Worm (Caenorhabditis elegans) whole organism, L4 larva: ENCODE measurements around the gene srz-20.
A peak's percentile ranks its signal among the peaks of the same experiment; 100 is the strongest.

ENCODE experiments used
- F44E2.7 ChIP-seq: fragments of 200-800 bp; sonication (Bioruptor generic); IDR thresholded peaks from 2 replicates; pipeline ENCODE4 v2.1.2; 2022; ENCODE audit warnings: missing genetic modification characterization, missing compliant biosample characterization
- R02D3.7 ChIP-seq: fragments of 150-350 bp; sonication (generic microtip); optimal IDR thresholded peaks from 3 replicates; lab custom pipeline; 2014; ENCODE audit warnings: missing biosample characterization, missing genetic modification characterization
- Y48G9A.11 ChIP-seq: fragments of 200-800 bp; sonication (Bioruptor generic); IDR thresholded peaks from 2 replicates; pipeline ENCODE4 v1.3.6; 2022; ENCODE audit warnings: missing genetic modification reagents, missing genetic modification characterization, missing compliant biosample characterization
- aha-1 ChIP-seq: fragments of 150-350 bp; peaks from one replicate; lab custom pipeline; 2014; ENCODE audit warnings: missing biosample characterization, missing genetic modification characterization
- ama-1 ChIP-seq: fragments of 150-350 bp; optimal IDR thresholded peaks from 2 replicates; lab custom pipeline; 2014; ENCODE audit warnings: inconsistent platforms, mixed read lengths
- ceh-44 ChIP-seq: fragments of 200-800 bp; sonication (Bioruptor generic); IDR thresholded peaks from 2 replicates; pipeline ENCODE4 v1.3.6; 2022; ENCODE audit warnings: missing genetic modification reagents, missing genetic modification characterization, missing compliant biosample characterization
- ceh-82 ChIP-seq: sonication (generic microtip); optimal IDR thresholded peaks from 2 replicates; lab custom pipeline; 2017; ENCODE audit warnings: missing biosample characterization, missing genetic modification characterization
- daf-12 ChIP-seq: fragments of 150-350 bp; optimal IDR thresholded peaks from 2 replicates; lab custom pipeline; 2014; ENCODE audit warnings: missing biosample characterization, missing genetic modification reagents, missing genetic modification characterization
- daf-16 ChIP-seq, 3 experiments: sonication (generic microtip); optimal IDR thresholded peaks; 2 replicates each; lab custom pipeline; 2016 to 2017; ENCODE audit warnings: missing genetic modification characterization in 3 of 3, missing genetic modification reagents in 3 of 3, mild to moderate bottlenecking in 2 of 3, missing compliant biosample characterization in 2 of 3, missing biosample characterization in 1 of 3, moderate library complexity in 1 of 3
- daf-8 ChIP-seq: fragments of 200-800 bp; sonication (Bioruptor generic); IDR thresholded peaks from 2 replicates; pipeline ENCODE4 v1.3.6; 2022; ENCODE audit warnings: missing genetic modification characterization, missing compliant biosample characterization
- dmd-6 ChIP-seq: fragments of 200-800 bp; sonication (Bioruptor generic); IDR thresholded peaks from 2 replicates; pipeline ENCODE4 v1.3.6; 2022; ENCODE audit warnings: missing genetic modification reagents, missing genetic modification characterization, missing compliant biosample characterization
- dmd-9 ChIP-seq: fragments of 200-800 bp; sonication (Bioruptor generic); IDR thresholded peaks from 2 replicates; pipeline ENCODE4 v1.3.6; 2022; ENCODE audit warnings: missing genetic modification reagents, missing genetic modification characterization, missing compliant biosample characterization
- duxl-1 ChIP-seq: sonication (generic microtip); optimal IDR thresholded peaks from 2 replicates; lab custom pipeline; 2016; ENCODE audit warnings: mild to moderate bottlenecking, missing genetic modification characterization, moderate library complexity, missing compliant biosample characterization; ENCODE audit not compliant: poor library complexity
- egl-43 ChIP-seq: fragments of 200-800 bp; sonication (Bioruptor generic); IDR thresholded peaks from 2 replicates; pipeline ENCODE4 v1.3.6; 2022; ENCODE audit warnings: missing genetic modification reagents, missing genetic modification characterization, missing compliant biosample characterization
- gei-8 ChIP-seq: fragments of 200-800 bp; sonication (Bioruptor generic); optimal IDR thresholded peaks from 2 replicates; lab custom pipeline; 2018; ENCODE audit warnings: mild to moderate bottlenecking, missing genetic modification characterization, missing compliant biosample characterization
- hlh-11 ChIP-seq: fragments of 200-800 bp; sonication (Bioruptor generic); optimal IDR thresholded peaks from 2 replicates; lab custom pipeline; 2018; ENCODE audit warnings: mild to moderate bottlenecking, missing genetic modification characterization, missing compliant biosample characterization
- hlh-30 ChIP-seq: sonication (generic microtip); optimal IDR thresholded peaks from 2 replicates; lab custom pipeline; 2017; ENCODE audit warnings: antibody characterized with exemption, mild to moderate bottlenecking, missing genetic modification characterization, missing compliant biosample characterization; ENCODE audit not compliant: insufficient read depth
- lim-7 ChIP-seq: fragments of 200-800 bp; sonication (Bioruptor generic); IDR thresholded peaks from 2 replicates; pipeline ENCODE4 v1.3.6; 2022; ENCODE audit warnings: missing genetic modification characterization, missing compliant biosample characterization
- lin-1 ChIP-seq: fragments of 200-800 bp; sonication (Bioruptor generic); IDR thresholded peaks from 2 replicates; pipeline ENCODE4 v1.3.6; 2022; ENCODE audit warnings: missing genetic modification reagents, missing genetic modification characterization, missing compliant biosample characterization
- mdt-29 ChIP-seq: fragments of 200-800 bp; sonication (Bioruptor generic); IDR thresholded peaks from 2 replicates; pipeline ENCODE4 v1.3.6; 2022; ENCODE audit warnings: missing genetic modification reagents, missing genetic modification characterization, missing compliant biosample characterization
- nhr-111 ChIP-seq: fragments of 200-800 bp; sonication (Bioruptor generic); optimal IDR thresholded peaks from 2 replicates; lab custom pipeline; 2018; ENCODE audit warnings: mild to moderate bottlenecking, missing genetic modification characterization, missing compliant biosample characterization
- nhr-28 ChIP-seq: fragments of 150-350 bp; optimal IDR thresholded peaks from 2 replicates; lab custom pipeline; 2014; ENCODE audit warnings: missing biosample characterization, missing genetic modification characterization
- pha-4 ChIP-seq, 2 experiments: fragments of 150-350 bp in 1 of 2; fragments of 200-800 bp in 1 of 2; sonication (Bioruptor generic) in 1 of 2; IDR thresholded peaks in 1 of 2; optimal IDR thresholded peaks in 1 of 2; 2 replicates each; pipeline versions ENCODE4 v1.3.6 to Lab custom; 2014 to 2022; ENCODE audit warnings: missing genetic modification characterization in 2 of 2, missing genetic modification reagents in 2 of 2, missing biosample characterization in 1 of 2, missing compliant biosample characterization in 1 of 2
- sdz-12 ChIP-seq: fragments of 200-800 bp; sonication (Bioruptor generic); optimal IDR thresholded peaks from 2 replicates; lab custom pipeline; 2018; ENCODE audit warnings: mild to moderate bottlenecking, missing genetic modification characterization, missing compliant biosample characterization
- set-16 ChIP-seq: fragments of 200-800 bp; sonication (Bioruptor generic); IDR thresholded peaks from 2 replicates; pipeline ENCODE4 v1.3.6; 2022; ENCODE audit warnings: missing genetic modification reagents, missing genetic modification characterization, missing compliant biosample characterization
- spr-3 ChIP-seq: fragments of 200-800 bp; sonication (Bioruptor generic); optimal IDR thresholded peaks from 2 replicates; lab custom pipeline; 2018; ENCODE audit warnings: mild to moderate bottlenecking, missing genetic modification characterization, missing compliant biosample characterization
- tra-1 ChIP-seq: fragments of 200-800 bp; sonication (Bioruptor generic); IDR thresholded peaks from 2 replicates; pipeline ENCODE4 v1.3.6; 2022; ENCODE audit warnings: missing genetic modification reagents, missing genetic modification characterization, missing compliant biosample characterization
- unc-62 ChIP-seq, 3 experiments: fragments of 150-350 bp in 1 of 3; sonication (generic microtip); optimal IDR thresholded peaks in 2 of 3; peaks in 1 of 3; 1 replicate in 1 of 3; 2 replicates in 2 of 3; lab custom pipeline; 2014 to 2017; ENCODE audit warnings: missing biosample characterization in 3 of 3, missing genetic modification characterization in 3 of 3, missing genetic modification reagents in 3 of 3, missing genotype in 1 of 3
- zfp-2 ChIP-seq: sonication (generic microtip); optimal IDR thresholded peaks from 2 replicates; lab custom pipeline; 2016; ENCODE audit warnings: mild to moderate bottlenecking, missing genetic modification characterization, missing compliant biosample characterization
- zfp-3 ChIP-seq: fragments of 200-800 bp; sonication (Bioruptor generic); conservative IDR thresholded peaks from 2 replicates; pipeline ENCODE4 v1.3.6; 2022; ENCODE audit warnings: missing genetic modification reagents, missing genetic modification characterization, missing compliant biosample characterization

srz-20 gene

ce11 chrIV:3915296-3915695, at the start of gene srz-20:
Gene srz-20, plus strand, starts transcription at chrIV:3915596.
- TF ChIP-seq gei-8 (GFP tag; lab: Kevin White, UChicago): no peak
- no peak for TF ChIP-seq spr-3 (GFP tag; lab: Kevin White, UChicago)
- no peak for TF ChIP-seq duxl-1
- TF ChIP-seq Y48G9A.11: no peak
- TF ChIP-seq ama-1: no peak

ce11 chrIV:3866018-3866417, 49.4 kb upstream of the srz-20 start:
- peak; percentile 24; the same call in 1 of the 2 replicates for TF ChIP-seq dmd-6 (GFP tag; lab: Robert Waterston, UW)
- no peak for TF ChIP-seq R02D3.7 (tag; lab: Kevin White, UChicago)
- TF ChIP-seq dmd-9 (GFP tag; lab: Robert Waterston, UW): no peak
- peak; percentile 12 for TF ChIP-seq hlh-30 (tag; lab: Kevin White, UChicago)
- no peak for TF ChIP-seq daf-12 (tag; lab: Kevin White, UChicago)
- TF ChIP-seq hlh-11 (tag; lab: Kevin White, UChicago): peak; percentile 50
- no peak for TF ChIP-seq mdt-29
- TF ChIP-seq nhr-28 (tag; lab: Kevin White, UChicago): peak; percentile 49
- no peak for TF ChIP-seq daf-16 (GFP tag; optimal IDR thresholded peaks at IDR 0.05; lab: Kevin White, UChicago)
- peak; percentile 36 for TF ChIP-seq daf-16 (tag; optimal IDR thresholded peaks at IDR 0.05; lab: Kevin White, UChicago)
- TF ChIP-seq egl-43 (GFP tag; lab: Robert Waterston, UW): no peak
- TF ChIP-seq, all 104 proteins: peak for 5

- TF ChIP-seq unc-62 (GFP tag; optimal IDR thresholded peaks at IDR 0.05 in 1 of 2; lab: Kevin White, UChicago) (peak in 1 of 2 experiments; percentile 36), unc-62 (tag; optimal IDR thresholded peaks at IDR 0.05; lab: Kevin White, UChicago) (no peak), lim-7 (no peak), daf-8 (GFP tag; lab: Robert Waterston, UW) (no peak), aha-1 (peak; percentile 54), ceh-82 (tag; lab: Kevin White, UChicago) (no peak), sdz-12 (no peak)
Observed at ce11 chrIV:3867252-3867651, 48.1 kb upstream of the srz-20 start, which contains the start of gene F37C4.4. Gene F37C4.4, plus strand, starts transcription at chrIV:3867309.

ce11 chrIV:3869875-3870274, 45.5 kb upstream of the srz-20 start:
- no peak for TF ChIP-seq dmd-6 (GFP tag; lab: Robert Waterston, UW)

ce11 chrIV:3873195-3873594, 42.2 kb upstream of the srz-20 start:
- TF ChIP-seq zfp-3 (0 out of 2 replicates have a peak, but pooled peaks have one; percentile 12), unc-62 (GFP tag; optimal IDR thresholded peaks at IDR 0.05 in 1 of 2; lab: Kevin White, UChicago) (peak in 1 of 2 experiments; percentile 81), unc-62 (tag; optimal IDR thresholded peaks at IDR 0.05; lab: Kevin White, UChicago) (no peak), ceh-44 (GFP tag; lab: Robert Waterston, UW) (no peak), pha-4 (GFP tag; IDR thresholded peaks at IDR 0.05; lab: Robert Waterston, UW) (no peak), pha-4 (tag; optimal IDR thresholded peaks at IDR 0.05; lab: Kevin White, UChicago) (no peak), set-16 (peak; percentile 81)

ce11 chrIV:3873706-3874105, 41.7 kb upstream of the srz-20 start, which contains the start of gene F37C4.5:
Gene F37C4.5, minus strand, starts transcription at chrIV:3873806.
- TF ChIP-seq tra-1: no peak
- no peak for TF ChIP-seq F44E2.7 (GFP tag; lab: Robert Waterston, UW)
- TF ChIP-seq nhr-111 (GFP tag; lab: Kevin White, UChicago): no peak
- no peak for TF ChIP-seq lin-1
- TF ChIP-seq zfp-2: no peak
